Worm (Caenorhabditis elegans): ENCODE measurements around the gene fbxa-5.

Gene fbxa-5

DNA sequence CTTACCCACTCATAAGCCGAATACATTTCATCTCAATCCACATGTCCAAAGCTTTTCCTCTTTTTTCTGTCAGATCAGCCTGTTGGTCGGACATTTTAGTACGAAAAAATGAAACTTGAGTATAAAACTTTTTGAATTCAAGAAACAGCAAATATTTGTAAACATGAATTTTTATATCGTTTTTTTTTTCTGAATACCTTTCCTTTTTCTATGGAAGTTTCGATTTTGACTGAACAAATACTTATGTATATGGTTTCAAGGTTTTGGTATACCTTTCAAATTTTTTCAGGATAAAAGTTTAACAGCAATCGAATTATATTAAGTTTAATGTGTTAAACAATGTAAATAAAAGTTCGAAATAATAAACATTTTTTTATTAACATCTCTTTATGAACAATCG is at the start of gene fbxa-5:
fbxa-5 (minus strand) TSS at position 101 of the 400 bp plus-strand sequence.
- TF ChIP-seq fkh-8 (tag; optimal IDR thresholded peaks at IDR 0.05): no peak
- no peak for TF ChIP-seq alr-1 (tag; optimal IDR thresholded peaks at IDR 0.05; ENCODE audit: borderline replicate concordance)
- no peak for TF ChIP-seq ceh-90 (tag; optimal IDR thresholded peaks at IDR 0.05)
- no peak for TF ChIP-seq isw-1 (GFP tag; IDR thresholded peaks at IDR 0.05)
- no peak for TF ChIP-seq tlp-1 (tag; optimal IDR thresholded peaks at IDR 0.05)
- TF ChIP-seq ceh-88 (GFP tag; IDR thresholded peaks at IDR 0.05): no peak
- no peak for TF ChIP-seq mab-9 (GFP tag; IDR thresholded peaks at IDR 0.05)
- TF ChIP-seq nhr-90 (tag; optimal IDR thresholded peaks at IDR 0.05; ENCODE audit: poor library complexity): no peak
- TF ChIP-seq nhr-47 (tag; optimal IDR thresholded peaks at IDR 0.05): no peak
- no peak for TF ChIP-seq C04F5.9 (tag; optimal IDR thresholded peaks at IDR 0.05)
- no peak for TF ChIP-seq rnt-1 (tag; optimal IDR thresholded peaks at IDR 0.05)
- TF ChIP-seq ceh-63 (GFP tag; optimal IDR thresholded peaks at IDR 0.05): no peak
- no peak for TF ChIP-seq ztf-11 (tag; optimal IDR thresholded peaks at IDR 0.05)
- no peak for TF ChIP-seq nhr-11 (tag; optimal IDR thresholded peaks at IDR 0.05)
- no peak for TF ChIP-seq Y116A8C.19 (tag; optimal IDR thresholded peaks at IDR 0.05; ENCODE audit: borderline replicate concordance)
- no peak for TF ChIP-seq unc-130 (tag; optimal IDR thresholded peaks at IDR 0.05)
- no peak for TF ChIP-seq fos-1 (tag; optimal IDR thresholded peaks at IDR 0.05)
- TF ChIP-seq nhr-85 (tag): no peak
- no peak for TF ChIP-seq zag-1 (tag; optimal IDR thresholded peaks at IDR 0.05)

DNA sequence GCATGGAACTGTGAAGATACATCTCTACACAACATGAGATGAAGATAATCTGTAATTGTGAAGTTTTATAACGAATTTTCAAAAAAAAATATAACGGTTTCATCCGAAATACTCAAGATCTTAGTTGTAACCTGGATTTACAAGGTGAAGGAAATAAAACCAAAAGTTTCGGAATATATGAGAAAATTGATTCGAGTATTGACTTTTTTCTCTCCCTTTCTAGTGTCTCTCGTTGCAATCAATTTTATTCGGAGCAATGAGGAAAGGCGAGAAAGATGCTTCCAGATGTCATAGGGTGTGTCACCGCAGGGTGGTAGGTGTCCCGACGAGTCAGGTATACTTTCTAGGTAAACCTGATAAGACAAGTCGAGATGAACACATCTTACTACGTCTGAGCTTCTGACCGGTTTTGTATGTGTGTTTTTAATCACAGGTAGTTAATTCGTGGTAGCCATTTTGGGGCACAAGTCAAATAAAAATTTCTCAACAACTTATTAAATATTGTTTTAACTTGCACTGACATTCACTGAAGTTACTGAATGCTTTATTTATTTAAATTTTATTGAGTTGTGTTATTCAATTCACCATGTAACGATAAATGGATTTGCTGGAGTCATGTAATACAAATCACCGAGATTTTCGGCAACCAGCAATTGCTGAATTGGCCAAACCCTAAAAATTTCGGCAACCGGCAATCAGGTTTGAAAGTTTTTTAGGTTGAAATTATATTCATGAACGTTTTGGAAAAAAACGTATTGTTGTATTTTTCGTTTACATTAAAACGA is 48.3 kb upstream of the fbxa-5 start, which contains the start of gene pals-20:
pals-20 (minus strand) TSS at position 51 of the 785 bp plus-strand sequence.
- TF ChIP-seq efl-1 (optimal IDR thresholded peaks at IDR 0.05) (no peak), efl-1 (GFP tag; optimal IDR thresholded peaks at IDR 0.05 in 1 of 2) (peak in 1 of 2 experiments; percentile 75), nhr-85 (tag) (no peak)

DNA sequence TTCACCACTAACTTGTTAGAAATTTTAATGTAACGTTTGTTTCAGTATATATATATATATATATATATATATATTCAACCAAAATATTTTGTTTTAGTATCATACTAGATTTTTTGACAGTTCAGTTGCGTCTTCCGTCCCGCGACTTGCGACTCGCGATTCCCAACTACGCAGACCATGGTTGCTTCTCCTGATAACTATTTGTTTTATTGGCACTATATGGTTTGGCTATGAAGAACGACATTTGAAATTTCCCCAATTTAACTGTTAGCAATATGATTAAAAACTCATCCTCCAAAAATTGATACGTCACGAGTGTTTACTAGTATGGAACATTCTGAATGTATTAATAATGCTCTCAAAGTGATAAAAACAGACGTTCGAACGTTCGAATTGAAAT is 44.6 kb upstream of the fbxa-5 start:
- no peak for TF ChIP-seq F16B12.6 (tag; optimal IDR thresholded peaks at IDR 0.05)
- no peak for TF ChIP-seq isw-1 (GFP tag; IDR thresholded peaks at IDR 0.05)
- TF ChIP-seq rnt-1 (tag; optimal IDR thresholded peaks at IDR 0.05): no peak
- no peak for TF ChIP-seq unc-86 (tag; optimal IDR thresholded peaks at IDR 0.05)
- TF ChIP-seq unc-130 (tag; optimal IDR thresholded peaks at IDR 0.05): no peak
- TF ChIP-seq sup-37 (GFP tag; optimal IDR thresholded peaks at IDR 0.05): no peak
- no peak for TF ChIP-seq dsc-1 (tag; optimal IDR thresholded peaks at IDR 0.05)
- TF ChIP-seq ztf-11 (tag; optimal IDR thresholded peaks at IDR 0.05): no peak
- TF ChIP-seq nhr-47 (tag; optimal IDR thresholded peaks at IDR 0.05): no peak
- no peak for TF ChIP-seq pqm-1 (tag; optimal IDR thresholded peaks at IDR 0.05)
- no peak for TF ChIP-seq elt-3 (tag; optimal IDR thresholded peaks at IDR 0.05)

DNA sequence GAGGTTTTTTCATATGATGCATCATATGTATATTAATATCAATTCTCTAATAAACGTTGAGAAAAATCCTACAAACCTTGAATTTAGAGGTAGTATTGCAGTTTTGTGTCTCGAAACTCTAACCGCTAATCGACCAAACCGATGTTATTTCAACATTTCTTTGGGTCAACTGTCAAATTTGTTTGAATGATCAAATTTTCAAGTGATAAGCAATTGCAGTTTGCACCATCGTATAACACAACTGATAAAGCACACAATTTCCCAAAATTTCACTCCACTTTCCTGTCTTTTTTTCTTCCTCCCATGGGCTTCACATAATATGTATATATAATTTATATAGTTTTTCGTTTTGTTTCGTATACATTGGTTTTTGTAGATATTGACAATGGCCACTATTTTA is 44.0 kb upstream of the fbxa-5 start, which contains the start of the genes fbxa-138 and Y82E9BR.5:
fbxa-138 (minus strand) TSS at position 161 of the 400 bp plus-strand sequence.
Y82E9BR.5 (plus strand) TSS at position 279 of the 400 bp plus-strand sequence.
- TF ChIP-seq egl-13 (tag; optimal IDR thresholded peaks at IDR 0.05) (no peak), tlp-1 (tag; optimal IDR thresholded peaks at IDR 0.05) (peak; percentile 17), lin-35 (GFP tag; optimal IDR thresholded peaks at IDR 0.05) (no peak), elt-2 (tag; optimal IDR thresholded peaks at IDR 0.05) (peak; percentile 70), ceh-82 (tag; optimal IDR thresholded peaks at IDR 0.05) (no peak), swsn-7 (tag; optimal IDR thresholded peaks at IDR 0.05) (no peak)

DNA sequence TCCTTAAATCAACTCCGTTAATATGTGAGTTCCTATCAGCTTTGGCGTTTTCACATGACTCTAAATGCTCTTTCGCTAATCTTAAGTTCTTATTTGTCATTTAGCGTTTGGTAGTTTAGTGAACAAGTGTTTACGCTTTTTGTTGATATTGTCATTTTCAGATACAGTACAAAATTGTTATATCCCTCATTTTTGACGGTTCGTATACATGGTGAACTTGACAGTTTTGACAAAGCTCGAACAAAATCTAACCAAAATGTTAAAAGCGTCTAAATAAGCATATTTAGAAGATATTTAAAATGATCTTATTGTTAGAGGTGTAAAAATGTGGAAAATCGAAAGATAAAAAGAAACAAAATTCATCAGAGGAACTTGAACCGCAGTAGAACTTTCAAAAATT is 43.3 kb upstream of the fbxa-5 start:
- TF ChIP-seq fkh-10 (GFP tag; optimal IDR thresholded peaks at IDR 0.05) (no peak), ama-1 (optimal IDR thresholded peaks at IDR 0.05) (no peak), lin-15B (tag; optimal IDR thresholded peaks at IDR 0.05) (no peak), nhr-20 (tag; optimal IDR thresholded peaks at IDR 0.05) (no peak), egl-27 (tag; optimal IDR thresholded peaks at IDR 0.05) (no peak), nhr-237 (tag; optimal IDR thresholded peaks at IDR 0.05) (no peak)
